Worm (Caenorhabditis elegans) whole organism, late embryonic: ENCODE results near the gene clec-219.

Source experiments
- F13H6.1 ChIP-seq: sonication (generic microtip); optimal IDR thresholded peaks from 2 replicates; lab custom pipeline; 2016; ENCODE audit warnings: missing genetic modification characterization, missing compliant biosample characterization
- ceh-18 ChIP-seq: sonication (generic microtip); optimal IDR thresholded peaks from 2 replicates; lab custom pipeline; 2016; ENCODE audit warnings: missing genetic modification characterization, missing compliant biosample characterization
- ceh-30 ChIP-seq: fragments of 150-350 bp; optimal IDR thresholded peaks from 2 replicates; lab custom pipeline; 2014; ENCODE audit warnings: missing biosample characterization, missing genetic modification characterization
- elt-2 ChIP-seq: sonication (generic microtip); optimal IDR thresholded peaks from 2 replicates; lab custom pipeline; 2016; ENCODE audit warnings: missing genetic modification reagents, missing genetic modification characterization, missing compliant biosample characterization
- ets-4 ChIP-seq: sonication (generic microtip); optimal IDR thresholded peaks from 2 replicates; lab custom pipeline; 2016; ENCODE audit warnings: missing genetic modification characterization, missing compliant biosample characterization
- fax-1 ChIP-seq: sonication (generic microtip); optimal IDR thresholded peaks from 2 replicates; lab custom pipeline; 2016; ENCODE audit warnings: missing genotype, missing genetic modification characterization, missing compliant biosample characterization
- pha-4 ChIP-seq: fragments of 150-350 bp; optimal IDR thresholded peaks from 2 replicates; lab custom pipeline; 2018; ENCODE audit warnings: missing biosample characterization, missing genetic modification reagents, missing genetic modification characterization
- tbx-2 ChIP-seq: sonication (generic microtip); optimal IDR thresholded peaks from 2 replicates; lab custom pipeline; 2016; ENCODE audit warnings: missing genetic modification characterization, missing compliant biosample characterization
- tbx-7 ChIP-seq: sonication (generic microtip); optimal IDR thresholded peaks from 2 replicates; lab custom pipeline; 2016; ENCODE audit warnings: missing genotype, missing genetic modification characterization, missing compliant biosample characterization
- unc-86 ChIP-seq: sonication (generic microtip); optimal IDR thresholded peaks from 2 replicates; lab custom pipeline; 2016; ENCODE audit warnings: missing genetic modification characterization, missing compliant biosample characterization

DNA sequence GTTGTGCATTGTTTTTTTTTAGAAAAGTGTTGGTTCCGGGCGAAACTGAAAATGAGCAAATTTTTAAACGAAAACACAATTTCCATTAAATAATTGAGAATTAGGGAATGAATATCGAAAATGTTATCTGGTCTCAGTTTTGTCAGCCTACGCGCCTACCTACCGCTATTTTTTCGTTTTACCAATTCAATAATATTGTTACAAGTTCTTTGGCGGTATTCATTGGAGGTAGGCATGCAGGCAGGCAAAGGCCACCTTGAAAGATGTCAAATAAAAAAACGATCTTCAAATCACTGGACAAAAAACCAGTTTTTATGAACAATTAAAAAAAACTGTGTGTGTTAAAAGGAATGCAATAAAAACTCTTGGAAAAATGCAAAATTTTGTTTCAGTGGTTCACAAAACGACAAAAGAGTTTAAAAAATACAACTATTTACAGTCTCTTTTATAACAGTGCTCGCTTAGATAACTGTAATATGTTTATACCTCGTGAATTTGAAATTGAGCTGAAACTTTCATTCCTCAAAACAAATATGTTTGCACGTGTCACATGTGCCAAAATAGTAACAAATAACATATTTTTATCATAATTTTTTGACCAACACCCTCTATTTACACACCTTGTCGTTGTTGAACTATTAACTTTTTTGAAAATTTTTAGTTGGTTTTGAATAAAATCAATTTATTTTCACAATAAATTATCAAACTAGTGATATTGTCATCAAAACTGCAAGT is 13.6 kb upstream of the clec-219 start, which contains the start of gene W02D7.11:
- TF ChIP-seq elt-2 (no peak), tbx-7 (no peak), tbx-2 (tag; lab: Kevin White, UChicago) (no peak), ets-4 (tag; lab: Kevin White, UChicago) (no peak), ceh-30 (tag; lab: Kevin White, UChicago) (no peak), F13H6.1 (tag; lab: Kevin White, UChicago) (no peak), unc-86 (tag; lab: Kevin White, UChicago) (no peak), ceh-18 (tag; lab: Kevin White, UChicago) (no peak), fax-1 (tag; lab: Kevin White, UChicago) (no peak), pha-4 (tag; lab: Kevin White, UChicago) (no peak)
